Fruit fly (Drosophila melanogaster) whole organism, embryonic: ENCODE results near the gene pbl.
A peak's percentile ranks its signal among the peaks of the same experiment; 100 is the strongest.

Experiments
- Antp ChIP-seq: fragments of 200-800 bp; sonication (Bioruptor generic); optimal IDR thresholded peaks from 3 replicates; lab custom pipeline; 2016; ENCODE audit warnings: missing biosample characterization, missing genetic modification characterization
- B-H2 ChIP-seq: fragments of 200-800 bp; sonication (Bioruptor generic); optimal IDR thresholded peaks from 2 replicates; lab custom pipeline; 2018; ENCODE audit warnings: missing biosample characterization, mild to moderate bottlenecking, missing genetic modification characterization
- CG1024 ChIP-seq: fragments of 200-800 bp; sonication (Bioruptor generic); IDR thresholded peaks from 2 replicates; pipeline ENCODE4 v1.3.6; 2022; ENCODE audit warnings: missing biosample characterization, missing genetic modification characterization
- CG11093 ChIP-seq: fragments of 200-800 bp; sonication (Bioruptor generic); IDR thresholded peaks from 3 replicates; pipeline ENCODE4 v1.3.6; 2022; ENCODE audit warnings: missing biosample characterization, missing genetic modification characterization
- CG12299 ChIP-seq: fragments of 200-800 bp; sonication (Bioruptor generic); optimal IDR thresholded peaks from 2 replicates; lab custom pipeline; 2018; ENCODE audit warnings: missing biosample characterization, mild to moderate bottlenecking, missing genetic modification characterization
- CG12391 ChIP-seq: fragments of 200-800 bp; sonication (Bioruptor generic); optimal IDR thresholded peaks from 3 replicates; lab custom pipeline; 2018; ENCODE audit warnings: missing biosample characterization, mild to moderate bottlenecking, missing genetic modification characterization, moderate library complexity
- CG12744 ChIP-seq: fragments of 200-800 bp; sonication (Bioruptor generic); optimal IDR thresholded peaks from 2 replicates; lab custom pipeline; 2016; ENCODE audit warnings: missing biosample characterization, missing genetic modification characterization
- CG14860 ChIP-seq: fragments of 200-800 bp; sonication (Bioruptor generic); IDR thresholded peaks from 3 replicates; pipeline ENCODE4 v1.3.6; 2022; ENCODE audit warnings: missing biosample characterization, missing genetic modification characterization; ENCODE audit not compliant: partially characterized antibody
- CG16813 ChIP-seq: fragments of 200-800 bp; sonication (Bioruptor generic); IDR thresholded peaks from 3 replicates; pipeline ENCODE4 v1.3.6; 2022; ENCODE audit warnings: missing biosample characterization, missing genetic modification characterization; ENCODE audit not compliant: partially characterized antibody
- CG30403 ChIP-seq: fragments of 200-800 bp; sonication (Bioruptor generic); optimal IDR thresholded peaks from 3 replicates; lab custom pipeline; 2016; ENCODE audit warnings: missing biosample characterization, missing genetic modification characterization
- CG3163 ChIP-seq: fragments of 200-800 bp; sonication (Bioruptor generic); optimal IDR thresholded peaks from 3 replicates; lab custom pipeline; 2016; ENCODE audit warnings: missing biosample characterization, missing genetic modification characterization
- CG32772 ChIP-seq: fragments of 200-800 bp; sonication (Bioruptor generic); IDR thresholded peaks from 2 replicates; pipeline ENCODE4 v1.3.6; 2022; ENCODE audit warnings: missing biosample characterization, missing genetic modification characterization
- CG34224 ChIP-seq: fragments of 200-800 bp; sonication (Bioruptor generic); IDR thresholded peaks from 3 replicates; pipeline ENCODE4 v1.3.6; 2022; ENCODE audit warnings: missing biosample characterization, missing genetic modification characterization; ENCODE audit not compliant: partially characterized antibody
- CG4282 ChIP-seq: fragments of 200-800 bp; sonication (Bioruptor generic); optimal IDR thresholded peaks from 2 replicates; lab custom pipeline; 2016; ENCODE audit warnings: missing biosample characterization, missing genetic modification characterization
- CG4617 ChIP-seq: fragments of 200-800 bp; sonication (Bioruptor generic); optimal IDR thresholded peaks from 3 replicates; lab custom pipeline; 2016; ENCODE audit warnings: missing biosample characterization, missing genetic modification characterization, borderline replicate concordance
- CG4820 ChIP-seq: fragments of 200-800 bp; sonication (Bioruptor generic); optimal IDR thresholded peaks from 3 replicates; lab custom pipeline; 2016; ENCODE audit warnings: missing biosample characterization, missing genetic modification characterization
- CG5245 ChIP-seq: fragments of 200-800 bp; sonication (Bioruptor generic); optimal IDR thresholded peaks from 3 replicates; lab custom pipeline; 2016; ENCODE audit warnings: missing biosample characterization, missing genetic modification characterization
- D19A ChIP-seq: fragments of 200-800 bp; optimal IDR thresholded peaks from 3 replicates; lab custom pipeline; 2019; ENCODE audit warnings: missing biosample characterization, mild to moderate bottlenecking, missing genetic modification characterization, moderate library complexity
- D19B ChIP-seq: fragments of 200-800 bp; sonication (Bioruptor generic); optimal IDR thresholded peaks from 2 replicates; lab custom pipeline; 2017; ENCODE audit warnings: missing biosample characterization, mild to moderate bottlenecking, missing genetic modification characterization
- Doc2 ChIP-seq: fragments of 200-800 bp; sonication (Bioruptor generic); IDR thresholded peaks from 2 replicates; pipeline ENCODE4 v1.3.6; 2022; ENCODE audit warnings: missing biosample characterization, missing genetic modification characterization
- Eip74EF ChIP-seq, 2 experiments: fragments of 200-800 bp in 1 of 2; fragments of >200 bp in 1 of 2; sonication (Bioruptor generic) in 1 of 2; optimal IDR thresholded peaks; 2 replicates each; lab custom pipeline; 2017 to 2019; ENCODE audit warnings: missing biosample characterization in 2 of 2, missing genetic modification characterization in 2 of 2, mild to moderate bottlenecking in 1 of 2, moderate library complexity in 1 of 2
- Gsc ChIP-seq: fragments of 200-800 bp; sonication (Bioruptor generic); IDR thresholded peaks from 2 replicates; pipeline ENCODE4 v1.3.6; 2022; ENCODE audit warnings: missing biosample characterization, missing genetic modification characterization
- HmgD ChIP-seq: fragments of 200-800 bp; sonication (Bioruptor generic); optimal IDR thresholded peaks from 3 replicates; lab custom pipeline; 2016; ENCODE audit warnings: missing biosample characterization, missing genetic modification characterization
- Hr39 ChIP-seq: fragments of >200 bp; optimal IDR thresholded peaks from 2 replicates; lab custom pipeline; 2017
- MESR4 ChIP-seq: fragments of 200-800 bp; sonication (Bioruptor generic); optimal IDR thresholded peaks from 2 replicates; lab custom pipeline; 2018; ENCODE audit warnings: missing biosample characterization, mild to moderate bottlenecking, missing genetic modification characterization, moderate library complexity
- Max ChIP-seq: fragments of 200-800 bp; sonication (Bioruptor generic); optimal IDR thresholded peaks from 2 replicates; lab custom pipeline; 2016; ENCODE audit warnings: missing biosample characterization, mild to moderate bottlenecking, missing genetic modification characterization
- Nf-YA ChIP-seq: fragments of 200-800 bp; sonication (Bioruptor generic); IDR thresholded peaks from 2 replicates; pipeline ENCODE4 v1.3.6; 2022; ENCODE audit warnings: missing biosample characterization, missing genetic modification characterization
- Poxn ChIP-seq: fragments of 200-800 bp; sonication (Bioruptor generic); IDR thresholded peaks from 2 replicates; pipeline ENCODE4 v1.3.6; 2022; ENCODE audit warnings: missing biosample characterization, missing genetic modification characterization
- Side ChIP-seq: fragments of 200-800 bp; sonication (Bioruptor generic); optimal IDR thresholded peaks from 2 replicates; lab custom pipeline; 2016; ENCODE audit warnings: missing biosample characterization, missing genetic modification characterization
- TFAM ChIP-seq: fragments of 200-800 bp; sonication (Bioruptor generic); optimal IDR thresholded peaks from 2 replicates; lab custom pipeline; 2017; ENCODE audit warnings: missing biosample characterization, missing genetic modification characterization, inconsistent platforms
- Trl ChIP-seq, 3 experiments: fragments of >200 bp in 2 of 3; fragments of 200-800 bp in 1 of 3; sonication (Bioruptor generic) in 1 of 3; optimal IDR thresholded peaks; 2 replicates in 1 of 3; 3 replicates in 2 of 3; lab custom pipeline; 2016 to 2017; ENCODE audit warnings: missing biosample characterization in 1 of 3, missing genetic modification characterization in 1 of 3
- Usf ChIP-seq: fragments of 200-800 bp; sonication (Bioruptor generic); optimal IDR thresholded peaks from 2 replicates; lab custom pipeline; 2017; ENCODE audit warnings: missing genotype, missing biosample characterization, missing genetic modification characterization
- bigmax ChIP-seq: fragments of 200-800 bp; sonication (Bioruptor generic); optimal IDR thresholded peaks from 2 replicates; lab custom pipeline; 2018; ENCODE audit warnings: missing biosample characterization, mild to moderate bottlenecking, missing genetic modification characterization
- chn ChIP-seq: fragments of 200-800 bp; sonication (Bioruptor generic); optimal IDR thresholded peaks from 2 replicates; lab custom pipeline; 2016; ENCODE audit warnings: missing biosample characterization, missing genetic modification characterization
- danr ChIP-seq: fragments of 200-800 bp; sonication (Bioruptor generic); IDR thresholded peaks from 2 replicates; pipeline ENCODE4 v1.3.6; 2022; ENCODE audit warnings: missing biosample characterization, missing genetic modification characterization
- dati ChIP-seq: fragments of 200-800 bp; sonication (Bioruptor generic); IDR thresholded peaks from 2 replicates; pipeline ENCODE4 v1.3.6; 2022; ENCODE audit warnings: missing biosample characterization, missing genetic modification characterization
- eyg ChIP-seq: fragments of 200-800 bp; sonication (Bioruptor generic); optimal IDR thresholded peaks from 3 replicates; lab custom pipeline; 2016; ENCODE audit warnings: missing biosample characterization, missing genetic modification characterization
- fd96Cb ChIP-seq: fragments of 200-800 bp; sonication (Bioruptor generic); optimal IDR thresholded peaks from 2 replicates; lab custom pipeline; 2018; ENCODE audit warnings: missing biosample characterization, mild to moderate bottlenecking, missing genetic modification characterization, moderate library complexity
- her ChIP-seq: fragments of 200-800 bp; sonication (Bioruptor generic); optimal IDR thresholded peaks from 2 replicates; lab custom pipeline; 2016; ENCODE audit warnings: missing biosample characterization, missing genetic modification characterization
- lola ChIP-seq, 3 experiments: fragments of >200 bp in 2 of 3; fragments of 200-800 bp in 1 of 3; sonication (Bioruptor generic) in 1 of 3; optimal IDR thresholded peaks; 2 replicates each; lab custom pipeline; 2017 to 2019; ENCODE audit warnings: missing biosample characterization in 3 of 3, missing genetic modification characterization in 3 of 3, mild to moderate bottlenecking in 1 of 3, moderate library complexity in 1 of 3
- odd ChIP-seq: fragments of 200-800 bp; sonication (Bioruptor generic); optimal IDR thresholded peaks from 2 replicates; lab custom pipeline; 2017; ENCODE audit warnings: missing biosample characterization, mild to moderate bottlenecking, missing genetic modification characterization
- otp ChIP-seq: fragments of 200-800 bp; sonication (Bioruptor generic); IDR thresholded peaks from 3 replicates; pipeline ENCODE4, ENCODE4 v1.3.6; 2022; ENCODE audit warnings: missing biosample characterization, missing genetic modification characterization
- row ChIP-seq: fragments of 200-800 bp; sonication (Bioruptor generic); IDR thresholded peaks from 3 replicates; pipeline ENCODE4 v1.3.6; 2022; ENCODE audit warnings: missing biosample characterization, missing genetic modification characterization
- sima ChIP-seq: fragments of 200-800 bp; sonication (Bioruptor generic); optimal IDR thresholded peaks from 2 replicates; lab custom pipeline; 2016; ENCODE audit warnings: missing biosample characterization, missing genetic modification characterization
- tna ChIP-seq: fragments of 200-800 bp; sonication (Bioruptor generic); IDR thresholded peaks from 2 replicates; pipeline ENCODE4 v1.3.6; 2022; ENCODE audit warnings: missing biosample characterization, missing genetic modification characterization; ENCODE audit not compliant: partially characterized antibody
- trem ChIP-seq: fragments of 200-800 bp; optimal IDR thresholded peaks from 3 replicates; lab custom pipeline; 2019; ENCODE audit warnings: missing biosample characterization, mild to moderate bottlenecking, missing genetic modification characterization, moderate library complexity
- vnd ChIP-seq: fragments of 200-800 bp; sonication (Bioruptor generic); IDR thresholded peaks from 3 replicates; pipeline ENCODE4 v1.3.6; 2022; ENCODE audit warnings: missing biosample characterization, missing genetic modification characterization; ENCODE audit not compliant: partially characterized antibody
- zf30C ChIP-seq: fragments of 200-800 bp; sonication (Bioruptor generic); optimal IDR thresholded peaks from 3 replicates; lab custom pipeline; 2018; ENCODE audit warnings: missing biosample characterization, mild to moderate bottlenecking, missing genetic modification characterization
- zfh2 ChIP-seq: fragments of 200-800 bp; sonication (Bioruptor generic); optimal IDR thresholded peaks from 2 replicates; lab custom pipeline; 2016; ENCODE audit warnings: missing biosample characterization, missing genetic modification characterization

The pbl gene

dm6 chr3L:7867036-7867787, 44.5 kb downstream of the pbl start, which contains the start of gene Pdp1 (continued):
- TF ChIP-seq vnd (GFP tag; lab: Robert Waterston, UW) (peak; percentile 49; the same call in 1 of the 3 replicates), her (GFP tag; lab: Kevin White, UChicago) (peak; percentile 2), Gsc (GFP tag; lab: Robert Waterston, UW) (no peak), Antp (no peak), tna (GFP tag; lab: Robert Waterston, UW) (0 out of 2 replicates have a peak, but pooled peaks have one; percentile 24), bigmax (no peak), CG12744 (GFP tag; lab: Kevin White, UChicago) (no peak), HmgD (peak; percentile 37), Trl (optimal IDR thresholded peaks at IDR 0.05; lab: Kevin White, UChicago) (peak; percentile 86 to 87), Trl (GFP tag; optimal IDR thresholded peaks at IDR 0.05; lab: Kevin White, UChicago) (peak; percentile 33), eyg (GFP tag; lab: Kevin White, UChicago) (peak; percentile 9), Side (GFP tag; lab: Kevin White, UChicago) (no peak), odd (GFP tag; lab: Kevin White, UChicago) (no peak), CG4820 (GFP tag; lab: Kevin White, UChicago) (no peak), CG5245 (GFP tag; lab: Kevin White, UChicago) (no peak), CG3163 (peak; percentile 67), Poxn (GFP tag; lab: Robert Waterston, UW) (no peak), lola (GFP tag; optimal IDR thresholded peaks at IDR 0.05; lab: Kevin White, UChicago) (no peak), CG16813 (GFP tag; lab: Robert Waterston, UW) (peak; percentile 39; the same call in 1 of the 3 replicates), Max (GFP tag; lab: Kevin White, UChicago) (peak; percentile 77), CG4282 (GFP tag; lab: Kevin White, UChicago) (no peak), B-H2 (GFP tag; lab: Kevin White, UChicago) (peak; percentile 10), row (GFP tag; lab: Robert Waterston, UW) (peak; percentile 66; the same call in 2 of the 3 replicates), chn (GFP tag; lab: Kevin White, UChicago) (no peak), Usf (GFP tag; lab: Kevin White, UChicago) (peak; percentile 92), otp (GFP tag; lab: Robert Waterston, UW) (peak; percentile 49; the same call in 1 of the 3 replicates), CG11093 (GFP tag; lab: Robert Waterston, UW) (no peak), Doc2 (GFP tag; lab: Robert Waterston, UW) (no peak), Eip74EF (GFP tag; optimal IDR thresholded peaks at IDR 0.05; lab: Kevin White, UChicago) (no peak), CG12299 (tag; lab: Kevin White, UChicago) (no peak), D19A (no peak), CG12391 (no peak), zfh2 (GFP tag; lab: Kevin White, UChicago) (no peak), CG4617 (GFP tag; lab: Kevin White, UChicago) (no peak), CG14860 (GFP tag; lab: Robert Waterston, UW) (no peak), MESR4 (no peak), D19B (GFP tag; lab: Kevin White, UChicago) (no peak), CG34224 (GFP tag; lab: Robert Waterston, UW) (peak; percentile 35; the same call in 1 of the 3 replicates), TFAM (GFP tag; lab: Kevin White, UChicago) (no peak), CG1024 (no peak), zf30C (GFP tag; lab: Kevin White, UChicago) (no peak), Hr39 (lab: Kevin White, UChicago) (no peak), CG32772 (no peak), dati (GFP tag; lab: Robert Waterston, UW) (no peak), sima (GFP tag; lab: Kevin White, UChicago) (no peak), danr (GFP tag; lab: Robert Waterston, UW) (no peak), CG30403 (GFP tag; lab: Kevin White, UChicago) (no peak), fd96Cb (no peak), Nf-YA (GFP tag; lab: Robert Waterston, UW) (no peak), trem (tag; lab: Kevin White, UChicago) (peak; percentile 7)
